Fruit fly (Drosophila melanogaster) whole organism, embryonic: ENCODE measurements around the gene CG13893.

Source experiments
- Asciz ChIP-seq: fragments of 200-800 bp; sonication (Bioruptor generic); optimal IDR thresholded peaks from 2 replicates; lab custom pipeline; 2017; ENCODE audit warnings: missing biosample characterization, mild to moderate bottlenecking, missing genetic modification characterization, missing genetic modification reagents
- BtbVII ChIP-seq: fragments of 200-800 bp; sonication (Bioruptor generic); optimal IDR thresholded peaks from 3 replicates; lab custom pipeline; 2017; ENCODE audit warnings: missing biosample characterization, mild to moderate bottlenecking, missing genetic modification characterization
- C15 ChIP-seq: fragments of 200-800 bp; sonication (Bioruptor generic); IDR thresholded peaks from 3 replicates; pipeline ENCODE4 v1.3.6; 2022; ENCODE audit warnings: missing biosample characterization, missing genetic modification characterization
- CG10209 ChIP-seq: fragments of 200-800 bp; sonication (Bioruptor generic); optimal IDR thresholded peaks from 3 replicates; lab custom pipeline; 2017; ENCODE audit warnings: missing biosample characterization, mild to moderate bottlenecking, missing genetic modification characterization, missing genetic modification reagents
- CG10366 ChIP-seq: fragments of 200-800 bp; sonication (Bioruptor generic); IDR thresholded peaks from 2 replicates; pipeline ENCODE4 v1.3.6; 2022; ENCODE audit warnings: missing biosample characterization, missing genetic modification characterization
- CG11093 ChIP-seq: fragments of 200-800 bp; sonication (Bioruptor generic); IDR thresholded peaks from 3 replicates; pipeline ENCODE4 v1.3.6; 2022; ENCODE audit warnings: missing biosample characterization, missing genetic modification characterization
- CG14667 ChIP-seq: fragments of 200-800 bp; sonication (Bioruptor generic); IDR thresholded peaks from 2 replicates; pipeline ENCODE4 v1.3.6; 2022; ENCODE audit warnings: missing biosample characterization, missing genetic modification characterization
- CG15479 ChIP-seq: fragments of 200-800 bp; sonication (Bioruptor generic); optimal IDR thresholded peaks from 3 replicates; lab custom pipeline; 2019; ENCODE audit warnings: missing biosample characterization, mild to moderate bottlenecking, missing genetic modification characterization, moderate library complexity
- CG17328 ChIP-seq: fragments of 200-800 bp; sonication (Bioruptor generic); IDR thresholded peaks from 2 replicates; pipeline ENCODE4 v1.3.6; 2022; ENCODE audit warnings: missing biosample characterization, missing genetic modification characterization
- CG2120 ChIP-seq: fragments of 200-800 bp; sonication (Bioruptor generic); optimal IDR thresholded peaks from 3 replicates; lab custom pipeline; 2016; ENCODE audit warnings: missing biosample characterization, missing genetic modification characterization
- CG3995 ChIP-seq: fragments of 200-800 bp; sonication (Bioruptor generic); optimal IDR thresholded peaks from 3 replicates; lab custom pipeline; 2016; ENCODE audit warnings: missing biosample characterization, missing genetic modification characterization
- CG4328 ChIP-seq: fragments of 200-800 bp; sonication (Bioruptor generic); optimal IDR thresholded peaks from 3 replicates; lab custom pipeline; 2017; ENCODE audit warnings: missing biosample characterization, missing genetic modification reagents, missing genetic modification characterization
- CG4820 ChIP-seq: fragments of 200-800 bp; sonication (Bioruptor generic); optimal IDR thresholded peaks from 3 replicates; lab custom pipeline; 2016; ENCODE audit warnings: missing biosample characterization, missing genetic modification characterization
- CG6854 ChIP-seq: fragments of 200-800 bp; sonication (Bioruptor generic); optimal IDR thresholded peaks from 3 replicates; lab custom pipeline; 2017; ENCODE audit warnings: missing biosample characterization, mild to moderate bottlenecking, missing genetic modification characterization
- CG8388 ChIP-seq: fragments of 200-800 bp; sonication (Bioruptor generic); optimal IDR thresholded peaks from 2 replicates; lab custom pipeline; 2019; ENCODE audit warnings: missing biosample characterization, mild to moderate bottlenecking, missing genetic modification characterization, moderate library complexity
- CG8478 ChIP-seq: fragments of >200 bp; optimal IDR thresholded peaks from 2 replicates; lab custom pipeline; 2018
- CG8765 ChIP-seq: fragments of 200-800 bp; sonication (Bioruptor generic); IDR thresholded peaks from 2 replicates; pipeline ENCODE4 v1.3.6; 2022; ENCODE audit warnings: missing biosample characterization, missing genetic modification characterization
- CG9215 ChIP-seq: fragments of 200-800 bp; sonication (Bioruptor generic); IDR thresholded peaks from 2 replicates; pipeline ENCODE4 v1.3.6; 2022; ENCODE audit warnings: missing biosample characterization, missing genetic modification characterization
- CkIIα-i1 ChIP-seq: fragments of 200-800 bp; sonication (Bioruptor generic); IDR thresholded peaks from 2 replicates; pipeline ENCODE4 v1.3.6; 2022; ENCODE audit warnings: missing biosample characterization, missing genetic modification characterization
- D ChIP-seq, 2 experiments: fragments of 200-800 bp in 1 of 2; fragments of >200 bp in 1 of 2; sonication (Bioruptor generic) in 1 of 2; optimal IDR thresholded peaks; 2 replicates in 1 of 2; 3 replicates in 1 of 2; lab custom pipeline; 2017; ENCODE audit warnings: mild to moderate bottlenecking in 1 of 2, missing biosample characterization in 1 of 2, missing genetic modification characterization in 1 of 2, missing genetic modification reagents in 1 of 2
- D19B ChIP-seq: fragments of 200-800 bp; sonication (Bioruptor generic); optimal IDR thresholded peaks from 2 replicates; lab custom pipeline; 2017; ENCODE audit warnings: missing biosample characterization, mild to moderate bottlenecking, missing genetic modification characterization
- Dll ChIP-seq: fragments of 200-800 bp; sonication (Bioruptor generic); IDR thresholded peaks from 4 replicates; pipeline ENCODE4 v1.3.6; 2022; ENCODE audit warnings: missing biosample characterization, missing genetic modification characterization; ENCODE audit not compliant: partially characterized antibody
- Eip74EF ChIP-seq, 2 experiments: fragments of 200-800 bp in 1 of 2; fragments of >200 bp in 1 of 2; sonication (Bioruptor generic) in 1 of 2; optimal IDR thresholded peaks; 2 replicates each; lab custom pipeline; 2017 to 2019; ENCODE audit warnings: missing biosample characterization in 2 of 2, missing genetic modification characterization in 2 of 2, mild to moderate bottlenecking in 1 of 2, moderate library complexity in 1 of 2
- Elba2 ChIP-seq: fragments of 200-800 bp; sonication (Bioruptor generic); optimal IDR thresholded peaks from 3 replicates; lab custom pipeline; 2016; ENCODE audit warnings: missing biosample characterization, missing genetic modification characterization
- HLH54F ChIP-seq: fragments of 200-800 bp; sonication (Bioruptor generic); optimal IDR thresholded peaks from 3 replicates; lab custom pipeline; 2016; ENCODE audit warnings: missing biosample characterization, missing genetic modification characterization
- Lhr ChIP-seq: fragments of 200-800 bp; sonication (Bioruptor generic); optimal IDR thresholded peaks from 3 replicates; lab custom pipeline; 2017; ENCODE audit warnings: mild to moderate bottlenecking, missing biosample characterization, missing genetic modification reagents, missing genetic modification characterization
- NK7.1 ChIP-seq: fragments of 200-800 bp; sonication (Bioruptor generic); optimal IDR thresholded peaks from 3 replicates; lab custom pipeline; 2016; ENCODE audit warnings: missing biosample characterization, missing genetic modification characterization
- Ptx1 ChIP-seq: fragments of 200-800 bp; sonication (Bioruptor generic); IDR thresholded peaks from 2 replicates; pipeline ENCODE4 v1.3.6; 2022; ENCODE audit warnings: missing biosample characterization, missing genetic modification characterization
- Six4 ChIP-seq: fragments of 200-800 bp; sonication (Bioruptor generic); optimal IDR thresholded peaks from 2 replicates; lab custom pipeline; 2016; ENCODE audit warnings: missing biosample characterization, missing genetic modification characterization
- Sox100B ChIP-seq: fragments of 200-800 bp; sonication (Bioruptor generic); optimal IDR thresholded peaks from 3 replicates; lab custom pipeline; 2018; ENCODE audit warnings: missing biosample characterization, mild to moderate bottlenecking, missing genetic modification characterization
- Trl ChIP-seq, 3 experiments: fragments of >200 bp in 2 of 3; fragments of 200-800 bp in 1 of 3; sonication (Bioruptor generic) in 1 of 3; optimal IDR thresholded peaks; 2 replicates in 1 of 3; 3 replicates in 2 of 3; lab custom pipeline; 2016 to 2017; ENCODE audit warnings: missing biosample characterization in 1 of 3, missing genetic modification characterization in 1 of 3
- Xbp1 ChIP-seq: fragments of 200-800 bp; sonication (Bioruptor generic); optimal IDR thresholded peaks from 3 replicates; lab custom pipeline; 2016; ENCODE audit warnings: missing biosample characterization, mild to moderate bottlenecking, missing genetic modification characterization
- bigmax ChIP-seq: fragments of 200-800 bp; sonication (Bioruptor generic); optimal IDR thresholded peaks from 2 replicates; lab custom pipeline; 2018; ENCODE audit warnings: missing biosample characterization, mild to moderate bottlenecking, missing genetic modification characterization
- br ChIP-seq: fragments of >200 bp; optimal IDR thresholded peaks from 2 replicates; lab custom pipeline; 2017
- dysf ChIP-seq: fragments of 200-800 bp; sonication (Bioruptor generic); IDR thresholded peaks from 3 replicates; pipeline ENCODE4 v1.3.6; 2022; ENCODE audit warnings: missing biosample characterization, missing genetic modification characterization
- en ChIP-seq: fragments of 200-800 bp; sonication (Bioruptor generic); optimal IDR thresholded peaks from 2 replicates; lab custom pipeline; 2016; ENCODE audit warnings: missing biosample characterization, missing genetic modification characterization
- ewg ChIP-seq: fragments of 200-800 bp; sonication (Bioruptor generic); optimal IDR thresholded peaks from 3 replicates; lab custom pipeline; 2017; ENCODE audit warnings: mild to moderate bottlenecking, missing biosample characterization, missing genetic modification reagents, missing genetic modification characterization
- fu2 ChIP-seq: fragments of 200-800 bp; sonication (Bioruptor generic); optimal IDR thresholded peaks from 2 replicates; lab custom pipeline; 2016; ENCODE audit warnings: missing biosample characterization, missing genetic modification characterization
- hb ChIP-seq: fragments of 200-800 bp; sonication (Bioruptor generic); IDR thresholded peaks from 3 replicates; pipeline ENCODE4 v1.3.6; 2022; ENCODE audit warnings: missing biosample characterization, missing genetic modification characterization; ENCODE audit not compliant: partially characterized antibody
- hbn ChIP-seq: fragments of 200-800 bp; sonication (Bioruptor generic); IDR thresholded peaks from 2 replicates; pipeline ENCODE4 v1.3.6; 2022; ENCODE audit warnings: missing biosample characterization, missing genetic modification characterization; ENCODE audit not compliant: partially characterized antibody
- kah ChIP-seq: fragments of 200-800 bp; sonication (Bioruptor generic); optimal IDR thresholded peaks from 2 replicates; lab custom pipeline; 2018; ENCODE audit warnings: missing biosample characterization, mild to moderate bottlenecking, missing genetic modification characterization
- lab ChIP-seq: fragments of 200-800 bp; sonication (Bioruptor generic); optimal IDR thresholded peaks from 3 replicates; lab custom pipeline; 2017; ENCODE audit warnings: missing biosample characterization, missing genetic modification characterization, mild to moderate bottlenecking, moderate library complexity, missing genetic modification reagents
- luna ChIP-seq: fragments of 200-800 bp; sonication (Bioruptor generic); optimal IDR thresholded peaks from 2 replicates; lab custom pipeline; 2016; ENCODE audit warnings: missing biosample characterization, missing genetic modification characterization
- ranshi ChIP-seq: fragments of 200-800 bp; sonication (Bioruptor generic); IDR thresholded peaks from 2 replicates; pipeline ENCODE4 v1.3.6; 2022; ENCODE audit warnings: missing biosample characterization, missing genetic modification characterization
- slbo ChIP-seq: fragments of 200-800 bp; sonication (Bioruptor generic); IDR thresholded peaks from 2 replicates; pipeline ENCODE4 v1.3.6; 2022; ENCODE audit warnings: missing biosample characterization, missing genetic modification characterization
- so ChIP-seq: fragments of 200-800 bp; sonication (Bioruptor generic); IDR thresholded peaks from 3 replicates; pipeline ENCODE4 v1.3.6; 2022; ENCODE audit warnings: missing biosample characterization, missing genetic modification characterization
- stwl ChIP-seq: fragments of 200-800 bp; sonication (Bioruptor generic); optimal IDR thresholded peaks from 3 replicates; lab custom pipeline; 2018; ENCODE audit warnings: missing biosample characterization, mild to moderate bottlenecking, missing genetic modification characterization, moderate library complexity
- tio ChIP-seq: fragments of 200-800 bp; sonication (Bioruptor generic); optimal IDR thresholded peaks from 2 replicates; lab custom pipeline; 2017; ENCODE audit warnings: missing biosample characterization, missing genetic modification characterization, inconsistent platforms

CG13893 gene

DNA sequence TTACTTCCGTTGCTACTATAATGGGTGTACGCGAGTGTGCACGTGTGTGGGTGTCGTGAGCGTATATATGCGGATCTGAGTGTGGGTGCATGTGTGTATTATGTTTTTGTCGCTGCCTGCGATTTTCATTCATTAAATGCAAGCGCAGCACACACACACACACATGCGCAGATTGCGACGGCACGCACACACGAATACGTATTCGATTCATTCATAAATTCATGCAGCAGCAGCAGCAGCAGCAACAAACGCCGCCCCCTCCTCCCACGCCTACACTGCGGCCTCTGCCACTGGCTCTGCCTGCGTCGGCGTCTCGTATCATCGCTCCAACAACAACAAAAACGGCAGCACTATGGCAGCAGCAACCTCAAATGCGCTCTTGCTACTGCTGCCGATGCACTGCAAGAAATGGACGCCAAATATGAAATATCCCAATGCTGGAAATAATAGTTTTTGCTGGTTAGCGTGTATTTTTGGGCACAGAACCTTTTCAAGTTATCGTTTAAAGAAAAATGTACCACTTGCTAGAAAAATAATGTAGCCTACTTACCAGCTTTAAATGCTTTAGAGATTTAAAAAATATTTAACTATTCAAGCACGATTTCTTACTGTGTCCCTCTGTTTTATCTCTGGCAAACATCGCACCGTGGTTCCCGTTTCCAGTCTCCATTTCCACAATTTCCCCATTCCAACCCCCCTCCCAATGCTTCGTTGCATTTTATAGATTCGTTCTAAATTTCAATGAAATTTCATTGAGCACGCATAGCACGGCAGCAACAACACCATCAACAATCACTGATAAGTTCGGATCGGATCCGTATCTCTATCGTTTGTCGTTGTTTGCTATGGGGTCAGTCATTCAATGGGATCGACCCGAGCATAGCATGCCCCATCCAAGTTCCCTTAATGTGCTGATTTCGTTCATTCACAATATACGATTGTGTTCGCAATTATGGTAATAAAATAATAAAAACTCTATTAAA lies 29.8 kb upstream of the CG13893 start (continued):
- TF ChIP-seq hb (GFP tag; lab: Robert Waterston, UW) (no peak), CG8478 (peak; percentile 40), CG4328 (GFP tag; lab: Kevin White, UChicago) (peak; percentile 59), Ptx1 (GFP tag; lab: Robert Waterston, UW) (peak; percentile 83), kah (GFP tag; lab: Kevin White, UChicago) (peak; percentile 75), CG17328 (GFP tag; lab: Robert Waterston, UW) (peak; percentile 93), Six4 (GFP tag; lab: Kevin White, UChicago) (peak; percentile 88), CG2120 (no peak), Xbp1 (GFP tag; lab: Kevin White, UChicago) (peak; percentile 91), Dll (GFP tag; lab: Robert Waterston, UW) (no peak), CG8388 (GFP tag; lab: Kevin White, UChicago) (peak; percentile 91), CG11093 (GFP tag; lab: Robert Waterston, UW) (peak; percentile 80; the same call in 2 of the 3 replicates), CG14667 (GFP tag; lab: Robert Waterston, UW) (peak; percentile 64), tio (peak; percentile 84), hbn (GFP tag; lab: Robert Waterston, UW) (no peak), slbo (peak; percentile 49), ranshi (peak; percentile 85), ewg (GFP tag; lab: Kevin White, UChicago) (peak; percentile 87), D19B (GFP tag; lab: Kevin White, UChicago) (no peak), Elba2 (no peak), C15 (GFP tag; lab: Robert Waterston, UW) (no peak), CG10209 (GFP tag; lab: Kevin White, UChicago) (peak; percentile 86), CG8765 (peak; percentile 57; the same call in 1 of the 2 replicates), Asciz (GFP tag; lab: Kevin White, UChicago) (peak; percentile 83), CG9215 (peak; percentile 48), CG3995 (no peak), dysf (GFP tag; lab: Robert Waterston, UW) (peak; percentile 78; the same call in 2 of the 3 replicates), BtbVII (peak; percentile 57), stwl (tag; lab: Kevin White, UChicago) (peak; percentile 39), so (peak; percentile 87), Sox100B (GFP tag; lab: Kevin White, UChicago) (peak; percentile 82), Eip74EF (GFP tag; optimal IDR thresholded peaks at IDR 0.05; lab: Kevin White, UChicago) (peak in 1 of 2 experiments; percentile 81), luna (GFP tag; lab: Kevin White, UChicago) (no peak), Trl (optimal IDR thresholded peaks at IDR 0.05; lab: Kevin White, UChicago) (no peak), Trl (GFP tag; optimal IDR thresholded peaks at IDR 0.05; lab: Kevin White, UChicago) (peak; percentile 85), CG6854 (GFP tag; lab: Kevin White, UChicago) (no peak), CG4820 (GFP tag; lab: Kevin White, UChicago) (peak; percentile 90), en (GFP tag; lab: Kevin White, UChicago) (peak; percentile 58), CkIIα-i1 (GFP tag; lab: Robert Waterston, UW) (no peak), NK7.1 (peak; percentile 75), HLH54F (GFP tag; lab: Kevin White, UChicago) (peak; percentile 62), bigmax (GFP tag; lab: Kevin White, UChicago) (no peak), br (lab: Kevin White, UChicago) (no peak), D (optimal IDR thresholded peaks at IDR 0.05; lab: Kevin White, UChicago) (no peak), D (GFP tag; optimal IDR thresholded peaks at IDR 0.05; lab: Kevin White, UChicago) (peak; percentile 94), Lhr (GFP tag; lab: Kevin White, UChicago) (peak; percentile 82), CG15479 (no peak), CG10366 (GFP tag; lab: Robert Waterston, UW) (peak; percentile 82), fu2 (GFP tag; lab: Kevin White, UChicago) (peak; percentile 43), lab (GFP tag; lab: Kevin White, UChicago) (peak; percentile 80)
